Worm (Caenorhabditis elegans): ENCODE measurements around the gene mex-1.

The mex-1 gene

ce11 chrII:11980110-11980509 lies 11.7 kb downstream of the mex-1 start (continued):
- TF ChIP-seq ZK337.2 (GFP tag; IDR thresholded peaks at IDR 0.05): peak; percentile 83; the same call in 1 of the 2 replicates
- TF ChIP-seq nhr-102 (tag; optimal IDR thresholded peaks at IDR 0.05): peak; percentile 80
- peak; percentile 84 for TF ChIP-seq hmg-1.1 (GFP tag; IDR thresholded peaks at IDR 0.05)
- peak; percentile 59; the same call in 1 of the 2 replicates for TF ChIP-seq snpc-1.2 (GFP tag; IDR thresholded peaks at IDR 0.05)
- TF ChIP-seq ceh-20 (GFP tag; IDR thresholded peaks at IDR 0.05): 0 out of 2 replicates have a peak, but pooled peaks have one; percentile 43
- TF ChIP-seq aha-1 (tag): peak; percentile 98
- no peak; the same call in 1 of the 2 replicates for TF ChIP-seq Y75B8A.6 (GFP tag; IDR thresholded peaks at IDR 0.05)
- TF ChIP-seq lin-29 (GFP tag; IDR thresholded peaks at IDR 0.05): peak; percentile 27; the same call in 1 of the 2 replicates
- TF ChIP-seq nhr-6 (tag; optimal IDR thresholded peaks at IDR 0.05): peak; percentile 33
- TF ChIP-seq vab-7 (GFP tag; IDR thresholded peaks at IDR 0.05): peak; percentile 82
- TF ChIP-seq nhr-41 (GFP tag; IDR thresholded peaks at IDR 0.05): 0 out of 2 replicates have a peak, but pooled peaks have one; percentile 19
- TF ChIP-seq fos-1 (tag; optimal IDR thresholded peaks at IDR 0.05): no peak
- TF ChIP-seq T20F7.1 (GFP tag; optimal IDR thresholded peaks at IDR 0.05): peak; percentile 89
- TF ChIP-seq hlh-30 (tag; optimal IDR thresholded peaks at IDR 0.05; ENCODE audit: insufficient read depth): peak; percentile 72
- TF ChIP-seq tra-1 (GFP tag; IDR thresholded peaks at IDR 0.05): peak; percentile 82
- peak; percentile 93 for TF ChIP-seq sdz-12 (GFP tag; optimal IDR thresholded peaks at IDR 0.05)
- no peak for TF ChIP-seq gei-8 (GFP tag; optimal IDR thresholded peaks at IDR 0.05)
- peak; percentile 75; the same call in 1 of the 2 replicates for TF ChIP-seq D1046.2 (GFP tag; IDR thresholded peaks at IDR 0.05)
- TF ChIP-seq nhr-111 (GFP tag; optimal IDR thresholded peaks at IDR 0.05): no peak
- peak; percentile 96 to 97 for TF ChIP-seq ZK546.5 (tag; optimal IDR thresholded peaks at IDR 0.05)
- peak; percentile 88; the same call in 1 of the 2 replicates for TF ChIP-seq arid-1 (GFP tag; conservative IDR thresholded peaks at IDR 0.05)
- TF ChIP-seq dpl-1 (GFP tag; optimal IDR thresholded peaks at IDR 0.05): peak; percentile 86
- TF ChIP-seq mes-2 (tag; optimal IDR thresholded peaks at IDR 0.05; ENCODE audit: poor library complexity, severe bottlenecking): peak; percentile 98
- peak; percentile 35 for TF ChIP-seq ceh-32 (tag; optimal IDR thresholded peaks at IDR 0.05; ENCODE audit: poor library complexity)
- TF ChIP-seq daf-8 (GFP tag; IDR thresholded peaks at IDR 0.05): no peak
- TF ChIP-seq zfp-3 (GFP tag; conservative IDR thresholded peaks at IDR 0.05): peak; percentile 89
- peak; percentile 84 for TF ChIP-seq dmd-9 (GFP tag; IDR thresholded peaks at IDR 0.05)
- TF ChIP-seq zag-1 (tag; optimal IDR thresholded peaks at IDR 0.05): no peak
- TF ChIP-seq spr-1 (tag; optimal IDR thresholded peaks at IDR 0.05): peak; percentile 77
- no peak for TF ChIP-seq daf-12 (tag; optimal IDR thresholded peaks at IDR 0.05)
- TF ChIP-seq nhr-42 (GFP tag; IDR thresholded peaks at IDR 0.05): peak; percentile 92
- no peak for TF ChIP-seq zip-2 (tag; optimal IDR thresholded peaks at IDR 0.05)
- peak; percentile 91 for TF ChIP-seq dve-1 (tag; optimal IDR thresholded peaks at IDR 0.05; ENCODE audit: insufficient read depth)
- peak in 1 of 2 experiments; percentile 43 for TF ChIP-seq mdl-1 (tag; optimal IDR thresholded peaks at IDR 0.05)
- TF ChIP-seq dmd-8 (GFP tag; IDR thresholded peaks at IDR 0.05): no peak
- TF ChIP-seq spr-3 (GFP tag; optimal IDR thresholded peaks at IDR 0.05): no peak
- TF ChIP-seq T26A8.4 (GFP tag; IDR thresholded peaks at IDR 0.05): no peak
- TF ChIP-seq lin-1 (GFP tag; IDR thresholded peaks at IDR 0.05): peak; percentile 69; the same call in 1 of the 2 replicates
- TF ChIP-seq unc-39 (tag; optimal IDR thresholded peaks at IDR 0.05): no peak
- peak; percentile 0 for TF ChIP-seq ztf-7 (tag; optimal IDR thresholded peaks at IDR 0.05)
- TF ChIP-seq F44E2.7 (GFP tag; IDR thresholded peaks at IDR 0.05): no peak
- TF ChIP-seq lim-7 (GFP tag; IDR thresholded peaks at IDR 0.05): no peak
- peak; percentile 76 for TF ChIP-seq duxl-1 (tag; optimal IDR thresholded peaks at IDR 0.05; ENCODE audit: poor library complexity)
- TF ChIP-seq R02D3.7 (tag; optimal IDR thresholded peaks at IDR 0.05): no peak
- TF ChIP-seq rbr-2 (tag; optimal IDR thresholded peaks at IDR 0.05): peak; percentile 90
- no peak for TF ChIP-seq set-16 (GFP tag; IDR thresholded peaks at IDR 0.05)
- no peak for TF ChIP-seq mxl-2 (GFP tag; conservative IDR thresholded peaks at IDR 0.05)
- no peak for TF ChIP-seq tag-97 (GFP tag; IDR thresholded peaks at IDR 0.05)
- TF ChIP-seq mdt-29 (GFP tag; IDR thresholded peaks at IDR 0.05): peak; percentile 91
- no peak for TF ChIP-seq attf-4 (tag; optimal IDR thresholded peaks at IDR 0.05)
- TF ChIP-seq lin-13 (GFP tag; optimal IDR thresholded peaks at IDR 0.05): peak; percentile 73

Measured in whole organism, L4 larva.